Worm (Caenorhabditis elegans) whole organism, L2 larva: Measurements from ENCODE around the gene nhr-252.

Source experiments
- C34F6.9 ChIP-seq: fragments of 150-350 bp; optimal IDR thresholded peaks from 2 replicates; lab custom pipeline; 2014; ENCODE audit warnings: missing biosample characterization, missing genetic modification characterization
- F13H6.1 ChIP-seq: sonication (generic microtip); optimal IDR thresholded peaks from 2 replicates; lab custom pipeline; 2016; ENCODE audit warnings: missing genetic modification characterization, missing compliant biosample characterization
- alr-1 ChIP-seq: fragments of 150-350 bp; optimal IDR thresholded peaks from 2 replicates; lab custom pipeline; 2014; ENCODE audit warnings: missing biosample characterization, missing genetic modification characterization
- aly-2 ChIP-seq: fragments of 150-350 bp; optimal IDR thresholded peaks from 2 replicates; lab custom pipeline; 2014; ENCODE audit warnings: missing biosample characterization, missing genetic modification characterization
- ama-1 ChIP-seq: fragments of 150-350 bp; optimal IDR thresholded peaks from 2 replicates; lab custom pipeline; 2018; ENCODE audit warnings: inconsistent platforms
- blmp-1 ChIP-seq: sonication (generic microtip); optimal IDR thresholded peaks from 2 replicates; lab custom pipeline; 2017; ENCODE audit warnings: missing genetic modification characterization, mild to moderate bottlenecking, missing compliant biosample characterization, antibody characterized with exemption, moderate library complexity; ENCODE audit not compliant: insufficient read depth
- ceh-16 ChIP-seq: fragments of 150-350 bp; optimal IDR thresholded peaks from 2 replicates; lab custom pipeline; 2014; ENCODE audit warnings: missing biosample characterization, missing genetic modification characterization
- ceh-82 ChIP-seq: fragments of 150-350 bp; optimal IDR thresholded peaks from 2 replicates; lab custom pipeline; 2014; ENCODE audit warnings: missing biosample characterization, missing genetic modification characterization
- crh-2 ChIP-seq: sonication (generic microtip); optimal IDR thresholded peaks from 2 replicates; lab custom pipeline; 2017; ENCODE audit warnings: missing biosample characterization, missing genetic modification characterization
- dmd-4 ChIP-seq: sonication (generic microtip); optimal IDR thresholded peaks from 2 replicates; lab custom pipeline; 2017; ENCODE audit warnings: missing biosample characterization, missing genetic modification characterization
- egl-27 ChIP-seq: sonication (generic microtip); optimal IDR thresholded peaks from 3 replicates; lab custom pipeline; 2017; ENCODE audit warnings: missing biosample characterization, missing genetic modification reagents, missing genetic modification characterization
- elt-1 ChIP-seq: fragments of 150-350 bp; optimal IDR thresholded peaks from 2 replicates; lab custom pipeline; 2014; ENCODE audit warnings: missing biosample characterization, missing genetic modification characterization
- elt-3 ChIP-seq: sonication (generic microtip); optimal IDR thresholded peaks from 2 replicates; lab custom pipeline; 2017; ENCODE audit warnings: missing biosample characterization, missing genetic modification characterization
- fos-1 ChIP-seq: fragments of 150-350 bp; optimal IDR thresholded peaks from 2 replicates; lab custom pipeline; 2014; ENCODE audit warnings: missing biosample characterization, missing genetic modification characterization
- gmeb-1 ChIP-seq: fragments of 150-350 bp; optimal IDR thresholded peaks from 2 replicates; lab custom pipeline; 2014; ENCODE audit warnings: missing biosample characterization, missing genetic modification characterization
- lin-13 ChIP-seq: fragments of 150-350 bp; optimal IDR thresholded peaks from 2 replicates; lab custom pipeline; 2014; ENCODE audit warnings: missing biosample characterization, missing genetic modification reagents, missing genetic modification characterization
- lsy-2 ChIP-seq, 2 experiments: fragments of 150-350 bp in 1 of 2; sonication (generic microtip) in 1 of 2; optimal IDR thresholded peaks; 2 replicates each; lab custom pipeline; 2014 to 2017; ENCODE audit warnings: missing biosample characterization in 2 of 2, missing genetic modification characterization in 2 of 2
- mab-5 ChIP-seq: fragments of 150-350 bp; optimal IDR thresholded peaks from 2 replicates; lab custom pipeline; 2014; ENCODE audit warnings: missing biosample characterization, missing genetic modification characterization
- mbf-1 ChIP-seq: sonication (generic microtip); optimal IDR thresholded peaks from 2 replicates; lab custom pipeline; 2017; ENCODE audit warnings: missing biosample characterization, missing genetic modification characterization
- nhr-10 ChIP-seq: sonication (generic microtip); optimal IDR thresholded peaks from 2 replicates; lab custom pipeline; 2017; ENCODE audit warnings: missing biosample characterization, missing genetic modification characterization
- nhr-11 ChIP-seq: fragments of 150-350 bp; optimal IDR thresholded peaks from 2 replicates; lab custom pipeline; 2014; ENCODE audit warnings: missing biosample characterization, missing genetic modification characterization
- nhr-12 ChIP-seq: fragments of 150-350 bp; optimal IDR thresholded peaks from 2 replicates; lab custom pipeline; 2014; ENCODE audit warnings: missing biosample characterization, missing genetic modification characterization
- nhr-23 ChIP-seq: fragments of 150-350 bp; optimal IDR thresholded peaks from 2 replicates; lab custom pipeline; 2014; ENCODE audit warnings: missing biosample characterization, missing genetic modification reagents, missing genetic modification characterization
- nhr-25 ChIP-seq: fragments of 150-350 bp; sonication (generic microtip); optimal IDR thresholded peaks from 3 replicates; lab custom pipeline; 2014; ENCODE audit warnings: missing biosample characterization, missing genetic modification characterization
- peb-1 ChIP-seq: fragments of 150-350 bp; optimal IDR thresholded peaks from 2 replicates; lab custom pipeline; 2014; ENCODE audit warnings: missing biosample characterization, missing genetic modification characterization
- sem-4 ChIP-seq: fragments of 150-350 bp; optimal IDR thresholded peaks from 2 replicates; lab custom pipeline; 2014; ENCODE audit warnings: missing biosample characterization, missing genetic modification reagents, missing genetic modification characterization
- sma-3 ChIP-seq: sonication (generic microtip); optimal IDR thresholded peaks from 2 replicates; lab custom pipeline; 2016; ENCODE audit warnings: missing genetic modification reagents, missing genetic modification characterization, missing compliant biosample characterization
- sma-9 ChIP-seq, 2 experiments: fragments of 150-350 bp in 1 of 2; sonication (generic microtip) in 1 of 2; optimal IDR thresholded peaks; 2 replicates each; lab custom pipeline; 2014 to 2016; ENCODE audit warnings: missing genetic modification characterization in 2 of 2, mild to moderate bottlenecking in 1 of 2, missing biosample characterization in 1 of 2, missing compliant biosample characterization in 1 of 2, missing genetic modification reagents in 1 of 2, moderate library complexity in 1 of 2
- snpc-4 ChIP-seq: fragments of 150-350 bp; optimal IDR thresholded peaks from 2 replicates; lab custom pipeline; 2014; ENCODE audit warnings: missing biosample characterization, missing genetic modification characterization
- unc-39 ChIP-seq: fragments of 150-350 bp; optimal IDR thresholded peaks from 2 replicates; lab custom pipeline; 2014; ENCODE audit warnings: missing biosample characterization, missing genetic modification characterization
- unc-62 ChIP-seq: fragments of 150-350 bp; optimal IDR thresholded peaks from 2 replicates; lab custom pipeline; 2014; ENCODE audit warnings: missing biosample characterization, missing genetic modification reagents, missing genetic modification characterization
- zag-1 ChIP-seq: fragments of 150-350 bp; optimal IDR thresholded peaks from 2 replicates; lab custom pipeline; 2014; ENCODE audit warnings: missing biosample characterization, missing genetic modification characterization
- ztf-1 ChIP-seq: fragments of 200-800 bp; sonication (Bioruptor generic); conservative IDR thresholded peaks from 2 replicates; pipeline ENCODE4 v1.3.6; 2022; ENCODE audit warnings: missing genetic modification characterization, missing compliant biosample characterization
- ztf-11 ChIP-seq: sonication (generic microtip); optimal IDR thresholded peaks from 2 replicates; lab custom pipeline; 2017; ENCODE audit warnings: missing biosample characterization, missing genetic modification characterization
- ztf-4 ChIP-seq: fragments of 150-350 bp; optimal IDR thresholded peaks from 2 replicates; lab custom pipeline; 2014; ENCODE audit warnings: missing biosample characterization, missing genetic modification characterization

Gene nhr-252

ce11 chrV:443193-443592, 38.8 kb downstream of the nhr-252 start, which contains the start of gene srh-33:
Gene srh-33 (minus strand): TSS chrV:443293.
- TF ChIP-seq sma-3 (GFP tag; lab: Kevin White, UChicago) (no peak), mbf-1 (no peak), nhr-11 (tag; lab: Kevin White, UChicago) (no peak), C34F6.9 (tag; lab: Kevin White, UChicago) (no peak), crh-2 (tag; lab: Kevin White, UChicago) (no peak), elt-3 (tag; lab: Kevin White, UChicago) (no peak), F13H6.1 (tag; lab: Kevin White, UChicago) (no peak), peb-1 (tag; lab: Kevin White, UChicago) (no peak), nhr-12 (no peak), ceh-16 (no peak), mab-5 (no peak), gmeb-1 (tag; lab: Kevin White, UChicago) (no peak), alr-1 (tag; lab: Kevin White, UChicago) (no peak), nhr-10 (tag; lab: Kevin White, UChicago) (no peak), aly-2 (tag; lab: Kevin White, UChicago) (no peak)
- TF ChIP-seq, all 48 proteins: peak for 0

ce11 chrV:446574-446973, 42.2 kb downstream of the nhr-252 start, which contains the start of gene srh-34:
Gene srh-34 (minus strand): TSS chrV:446674.
- TF ChIP-seq crh-2 (tag; lab: Kevin White, UChicago) (no peak), nhr-10 (tag; lab: Kevin White, UChicago) (no peak), peb-1 (tag; lab: Kevin White, UChicago) (no peak), fos-1 (tag; lab: Kevin White, UChicago) (no peak), mbf-1 (no peak), unc-39 (tag; lab: Kevin White, UChicago) (no peak), mab-5 (no peak), nhr-12 (no peak)

ce11 chrV:446988-447387, 42.6 kb downstream of the nhr-252 start:
- no peak for TF ChIP-seq ztf-4 (tag; lab: Kevin White, UChicago)
- no peak for TF ChIP-seq ama-1 (lab: Kevin White, UChicago)
- TF ChIP-seq dmd-4 (tag; lab: Kevin White, UChicago) = no peak
- no peak for TF ChIP-seq elt-1 (tag; lab: Kevin White, UChicago)
- no peak for TF ChIP-seq lsy-2 (tag; optimal IDR thresholded peaks at IDR 0.05; lab: Kevin White, UChicago)
- no peak for TF ChIP-seq mab-5
- no peak for TF ChIP-seq ztf-1
- no peak for TF ChIP-seq crh-2 (tag; lab: Kevin White, UChicago)
- TF ChIP-seq sma-9 (GFP tag; optimal IDR thresholded peaks at IDR 0.05; lab: Kevin White, UChicago) = no peak
- no peak for TF ChIP-seq sma-9 (tag; optimal IDR thresholded peaks at IDR 0.05; lab: Kevin White, UChicago)
- TF ChIP-seq sma-3 (GFP tag; lab: Kevin White, UChicago) = no peak
- no peak for TF ChIP-seq snpc-4 (tag; lab: Kevin White, UChicago)
- no peak for TF ChIP-seq peb-1 (tag; lab: Kevin White, UChicago)
- no peak for TF ChIP-seq gmeb-1 (tag; lab: Kevin White, UChicago)
- no peak for TF ChIP-seq alr-1 (tag; lab: Kevin White, UChicago)
- TF ChIP-seq nhr-12 = no peak
- no peak for TF ChIP-seq nhr-10 (tag; lab: Kevin White, UChicago)
- TF ChIP-seq ceh-82 (tag; lab: Kevin White, UChicago) = no peak

ce11 chrV:449130-449529, 44.7 kb downstream of the nhr-252 start, which contains the start of gene srh-35:
Gene srh-35 (minus strand): TSS chrV:449230.
- no peak for TF ChIP-seq ztf-11 (tag; lab: Kevin White, UChicago)
- TF ChIP-seq blmp-1 (tag; lab: Kevin White, UChicago) = no peak
- TF ChIP-seq sem-4 = no peak
- TF ChIP-seq zag-1 = no peak
- no peak for TF ChIP-seq elt-1 (tag; lab: Kevin White, UChicago)
- no peak for TF ChIP-seq nhr-12
- no peak for TF ChIP-seq lin-13 (GFP tag; lab: Kevin White, UChicago)
- no peak for TF ChIP-seq sma-9 (GFP tag; optimal IDR thresholded peaks at IDR 0.05; lab: Kevin White, UChicago)
- no peak for TF ChIP-seq sma-9 (tag; optimal IDR thresholded peaks at IDR 0.05; lab: Kevin White, UChicago)
- TF ChIP-seq ceh-82 (tag; lab: Kevin White, UChicago) = no peak
- TF ChIP-seq nhr-23 (tag; lab: Kevin White, UChicago) = no peak
- no peak for TF ChIP-seq nhr-11 (tag; lab: Kevin White, UChicago)
- no peak for TF ChIP-seq egl-27 (tag; lab: Kevin White, UChicago)
- TF ChIP-seq nhr-25 (tag; lab: Kevin White, UChicago) = no peak
- TF ChIP-seq ceh-16 = no peak
- no peak for TF ChIP-seq gmeb-1 (tag; lab: Kevin White, UChicago)
- TF ChIP-seq dmd-4 (tag; lab: Kevin White, UChicago) = no peak
- TF ChIP-seq C34F6.9 (tag; lab: Kevin White, UChicago) = no peak
- TF ChIP-seq unc-62 (GFP tag; lab: Kevin White, UChicago) = no peak
- no peak for TF ChIP-seq mab-5
